Worm (Caenorhabditis elegans) whole organism, L2 larva: Measurements from ENCODE around the gene mltn-5.

ENCODE experiments used
- C34F6.9 ChIP-seq: fragments of 150-350 bp; optimal IDR thresholded peaks from 2 replicates; lab custom pipeline; 2014; ENCODE audit warnings: missing biosample characterization, missing genetic modification characterization
- F13H6.1 ChIP-seq: sonication (generic microtip); optimal IDR thresholded peaks from 2 replicates; lab custom pipeline; 2016; ENCODE audit warnings: missing genetic modification characterization, missing compliant biosample characterization
- R02D3.7 ChIP-seq: fragments of 150-350 bp; optimal IDR thresholded peaks from 2 replicates; lab custom pipeline; 2014; ENCODE audit warnings: missing biosample characterization, missing genetic modification characterization
- Y55F3AM.14 ChIP-seq: fragments of 200-800 bp; sonication (Bioruptor generic); optimal IDR thresholded peaks from 2 replicates; lab custom pipeline; 2018; ENCODE audit warnings: mild to moderate bottlenecking, missing genetic modification characterization, missing compliant biosample characterization
- ZK546.5 ChIP-seq: sonication (generic microtip); optimal IDR thresholded peaks from 2 replicates; lab custom pipeline; 2017; ENCODE audit warnings: missing biosample characterization, missing genetic modification characterization
- aly-2 ChIP-seq: fragments of 150-350 bp; optimal IDR thresholded peaks from 2 replicates; lab custom pipeline; 2014; ENCODE audit warnings: missing biosample characterization, missing genetic modification characterization
- blmp-1 ChIP-seq: sonication (generic microtip); optimal IDR thresholded peaks from 2 replicates; lab custom pipeline; 2017; ENCODE audit warnings: missing genetic modification characterization, mild to moderate bottlenecking, missing compliant biosample characterization, antibody characterized with exemption, moderate library complexity; ENCODE audit not compliant: insufficient read depth
- ceh-16 ChIP-seq: fragments of 150-350 bp; optimal IDR thresholded peaks from 2 replicates; lab custom pipeline; 2014; ENCODE audit warnings: missing biosample characterization, missing genetic modification characterization
- ceh-82 ChIP-seq: fragments of 150-350 bp; optimal IDR thresholded peaks from 2 replicates; lab custom pipeline; 2014; ENCODE audit warnings: missing biosample characterization, missing genetic modification characterization
- dmd-4 ChIP-seq: sonication (generic microtip); optimal IDR thresholded peaks from 2 replicates; lab custom pipeline; 2017; ENCODE audit warnings: missing biosample characterization, missing genetic modification characterization
- elt-3 ChIP-seq: sonication (generic microtip); optimal IDR thresholded peaks from 2 replicates; lab custom pipeline; 2017; ENCODE audit warnings: missing biosample characterization, missing genetic modification characterization
- gmeb-1 ChIP-seq: fragments of 150-350 bp; optimal IDR thresholded peaks from 2 replicates; lab custom pipeline; 2014; ENCODE audit warnings: missing biosample characterization, missing genetic modification characterization
- lin-11 ChIP-seq: fragments of 150-350 bp; sonication (generic microtip); optimal IDR thresholded peaks from 2 replicates; lab custom pipeline; 2014; ENCODE audit warnings: missing biosample characterization, missing genetic modification characterization, inconsistent platforms, mixed read lengths
- lin-13 ChIP-seq: fragments of 150-350 bp; optimal IDR thresholded peaks from 2 replicates; lab custom pipeline; 2014; ENCODE audit warnings: missing biosample characterization, missing genetic modification reagents, missing genetic modification characterization
- lsy-2 ChIP-seq, 2 experiments: fragments of 150-350 bp in 1 of 2; sonication (generic microtip) in 1 of 2; optimal IDR thresholded peaks; 2 replicates each; lab custom pipeline; 2014 to 2017; ENCODE audit warnings: missing biosample characterization in 2 of 2, missing genetic modification characterization in 2 of 2
- mab-5 ChIP-seq: fragments of 150-350 bp; optimal IDR thresholded peaks from 2 replicates; lab custom pipeline; 2014; ENCODE audit warnings: missing biosample characterization, missing genetic modification characterization
- nhr-10 ChIP-seq: sonication (generic microtip); optimal IDR thresholded peaks from 2 replicates; lab custom pipeline; 2017; ENCODE audit warnings: missing biosample characterization, missing genetic modification characterization
- nhr-12 ChIP-seq: fragments of 150-350 bp; optimal IDR thresholded peaks from 2 replicates; lab custom pipeline; 2014; ENCODE audit warnings: missing biosample characterization, missing genetic modification characterization
- nhr-21 ChIP-seq: fragments of 150-350 bp; optimal IDR thresholded peaks from 2 replicates; lab custom pipeline; 2014; ENCODE audit warnings: missing biosample characterization, missing genetic modification characterization
- nhr-23 ChIP-seq: fragments of 150-350 bp; optimal IDR thresholded peaks from 2 replicates; lab custom pipeline; 2014; ENCODE audit warnings: missing biosample characterization, missing genetic modification reagents, missing genetic modification characterization
- nhr-237 ChIP-seq: fragments of 150-350 bp; optimal IDR thresholded peaks from 2 replicates; lab custom pipeline; 2014; ENCODE audit warnings: missing biosample characterization, missing genetic modification characterization
- nhr-77 ChIP-seq: fragments of 150-350 bp; optimal IDR thresholded peaks from 2 replicates; lab custom pipeline; 2014; ENCODE audit warnings: missing biosample characterization, missing genetic modification characterization
- peb-1 ChIP-seq: fragments of 150-350 bp; optimal IDR thresholded peaks from 2 replicates; lab custom pipeline; 2014; ENCODE audit warnings: missing biosample characterization, missing genetic modification characterization
- skn-1 ChIP-seq: sonication (generic microtip); optimal IDR thresholded peaks from 2 replicates; lab custom pipeline; 2017; ENCODE audit warnings: missing biosample characterization, missing genetic modification characterization
- sma-3 ChIP-seq: sonication (generic microtip); optimal IDR thresholded peaks from 2 replicates; lab custom pipeline; 2016; ENCODE audit warnings: missing genetic modification reagents, missing genetic modification characterization, missing compliant biosample characterization
- sma-9 ChIP-seq, 2 experiments: fragments of 150-350 bp in 1 of 2; sonication (generic microtip) in 1 of 2; optimal IDR thresholded peaks; 2 replicates each; lab custom pipeline; 2014 to 2016; ENCODE audit warnings: missing genetic modification characterization in 2 of 2, mild to moderate bottlenecking in 1 of 2, missing biosample characterization in 1 of 2, missing compliant biosample characterization in 1 of 2, missing genetic modification reagents in 1 of 2, moderate library complexity in 1 of 2
- snpc-4 ChIP-seq: fragments of 150-350 bp; optimal IDR thresholded peaks from 2 replicates; lab custom pipeline; 2014; ENCODE audit warnings: missing biosample characterization, missing genetic modification characterization
- unc-39 ChIP-seq: fragments of 150-350 bp; optimal IDR thresholded peaks from 2 replicates; lab custom pipeline; 2014; ENCODE audit warnings: missing biosample characterization, missing genetic modification characterization
- unc-55 ChIP-seq: fragments of 150-350 bp; sonication (generic microtip); optimal IDR thresholded peaks from 3 replicates; lab custom pipeline; 2014; ENCODE audit warnings: missing biosample characterization, missing genetic modification reagents, missing genetic modification characterization
- unc-62 ChIP-seq: fragments of 150-350 bp; optimal IDR thresholded peaks from 2 replicates; lab custom pipeline; 2014; ENCODE audit warnings: missing biosample characterization, missing genetic modification reagents, missing genetic modification characterization
- ztf-1 ChIP-seq: fragments of 200-800 bp; sonication (Bioruptor generic); conservative IDR thresholded peaks from 2 replicates; pipeline ENCODE4 v1.3.6; 2022; ENCODE audit warnings: missing genetic modification characterization, missing compliant biosample characterization

Gene mltn-5

DNA sequence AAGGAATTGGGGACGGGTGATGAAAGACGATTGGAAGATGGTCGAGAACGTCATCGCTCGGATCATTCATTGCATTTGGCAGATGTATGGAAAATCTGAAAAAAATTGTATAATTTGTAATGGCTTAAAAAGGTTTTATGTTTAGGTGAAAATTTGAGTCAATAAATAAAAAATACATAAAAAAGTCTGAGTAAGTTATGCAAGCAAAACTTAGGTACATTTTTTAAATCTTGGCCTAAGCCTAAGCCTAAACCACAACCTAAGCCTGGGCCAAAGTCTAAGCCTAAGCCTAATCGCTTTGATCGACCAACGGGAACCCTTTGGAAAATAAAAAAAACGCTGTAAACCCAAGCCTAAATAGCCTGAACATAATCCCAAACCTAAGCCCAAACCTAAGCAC is 6.9 kb downstream of the mltn-5 start, which contains the start of gene hot-3:
hot-3 (minus strand) TSS at position 101 of the 400 bp plus-strand sequence.
- TF ChIP-seq ceh-82 (tag; lab: Kevin White, UChicago) (no peak), unc-39 (no peak), C34F6.9 (tag; lab: Kevin White, UChicago) (no peak), sma-3 (GFP tag; lab: Kevin White, UChicago) (no peak), elt-3 (no peak)

DNA sequence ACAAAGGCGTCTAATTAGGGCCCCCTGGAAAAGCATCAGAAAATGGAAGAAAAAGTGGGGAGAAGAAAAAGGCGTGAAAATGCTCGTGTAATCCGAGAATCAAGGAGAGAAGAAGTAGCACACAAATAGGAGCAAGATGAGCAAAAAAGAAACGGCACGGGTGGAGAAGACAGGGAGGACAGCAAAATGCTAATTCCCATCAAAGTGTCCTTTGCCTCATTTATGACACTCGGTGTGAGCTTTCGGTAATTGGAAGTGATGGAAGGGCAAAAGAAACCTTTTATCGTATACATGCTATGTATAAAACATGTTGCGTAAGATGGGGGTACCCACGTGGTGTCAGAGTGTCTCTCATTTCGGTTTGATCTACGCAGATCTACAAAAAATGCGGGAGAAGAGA is 8.5 kb downstream of the mltn-5 start:
- TF ChIP-seq nhr-23 (tag; lab: Kevin White, UChicago), result no peak
- no peak for TF ChIP-seq aly-2 (tag; lab: Kevin White, UChicago)
- no peak for TF ChIP-seq nhr-21

DNA sequence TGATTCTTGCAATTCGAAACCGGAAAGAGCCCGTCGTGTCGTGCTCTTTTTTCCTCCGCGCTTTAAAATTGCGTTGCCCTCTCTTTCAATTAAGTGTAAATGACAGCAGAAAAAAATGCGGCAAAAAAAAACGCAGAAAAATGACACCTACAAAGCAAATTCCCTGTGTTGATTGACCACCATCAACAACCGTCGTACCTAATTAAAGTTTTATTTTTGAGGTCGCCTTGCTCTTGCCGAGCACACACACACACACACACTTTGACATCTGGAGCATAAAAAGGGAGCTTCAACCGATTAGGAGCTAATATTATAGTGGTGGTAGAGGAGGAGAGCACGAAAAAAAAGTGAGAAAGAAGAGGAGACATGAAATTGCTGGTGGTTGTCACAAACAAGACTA is 10.9 kb downstream of the mltn-5 start:
- TF ChIP-seq lin-11, result no peak
- no peak for TF ChIP-seq ceh-82 (tag; lab: Kevin White, UChicago)
- no peak for TF ChIP-seq R02D3.7 (tag; lab: Kevin White, UChicago)
- TF ChIP-seq nhr-237 (tag; lab: Kevin White, UChicago), result no peak
- TF ChIP-seq lsy-2 (tag; optimal IDR thresholded peaks at IDR 0.05; lab: Kevin White, UChicago), result no peak
- no peak for TF ChIP-seq gmeb-1
- TF ChIP-seq ceh-16 (tag; lab: Kevin White, UChicago), result no peak
- no peak for TF ChIP-seq nhr-23 (tag; lab: Kevin White, UChicago)
- no peak for TF ChIP-seq aly-2 (tag; lab: Kevin White, UChicago)

DNA sequence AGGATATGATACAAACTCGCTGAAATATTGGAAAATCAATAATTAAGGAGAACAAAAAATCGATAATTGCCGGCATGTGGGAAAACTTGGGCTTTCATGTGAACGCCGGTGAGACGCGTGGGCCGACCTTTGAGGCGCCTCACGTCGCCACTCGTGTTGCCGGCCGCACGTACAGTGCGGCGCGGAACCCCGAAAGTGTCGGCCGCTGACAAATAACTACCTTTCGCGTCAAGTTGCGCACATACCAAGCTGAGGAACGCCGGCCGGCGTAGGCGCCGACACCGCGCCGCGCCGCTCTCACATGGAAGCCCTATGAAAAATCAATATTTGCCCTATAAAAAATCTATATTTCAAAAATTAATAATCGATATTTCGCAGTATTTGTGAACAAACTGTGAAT is 13.3 kb downstream of the mltn-5 start:
- TF ChIP-seq Y55F3AM.14 (GFP tag; lab: Kevin White, UChicago), result no peak
- TF ChIP-seq ceh-82 (tag; lab: Kevin White, UChicago), result no peak
- TF ChIP-seq lsy-2 (tag; optimal IDR thresholded peaks at IDR 0.05; lab: Kevin White, UChicago), result no peak
- TF ChIP-seq sma-3 (GFP tag; lab: Kevin White, UChicago), result no peak
- TF ChIP-seq elt-3, result no peak
- no peak for TF ChIP-seq dmd-4 (tag; lab: Kevin White, UChicago)
- TF ChIP-seq nhr-23 (tag; lab: Kevin White, UChicago), result no peak
- TF ChIP-seq skn-1 (tag; lab: Kevin White, UChicago), result no peak
- no peak for TF ChIP-seq nhr-77 (tag; lab: Kevin White, UChicago)
- no peak for TF ChIP-seq R02D3.7 (tag; lab: Kevin White, UChicago)
- no peak for TF ChIP-seq nhr-10 (tag; lab: Kevin White, UChicago)
- no peak for TF ChIP-seq unc-55 (GFP tag; lab: Kevin White, UChicago)
- no peak for TF ChIP-seq snpc-4 (tag; lab: Kevin White, UChicago)
- no peak for TF ChIP-seq unc-62 (GFP tag; lab: Kevin White, UChicago)
- TF ChIP-seq F13H6.1 (tag; lab: Kevin White, UChicago), result no peak
- no peak for TF ChIP-seq peb-1 (tag; lab: Kevin White, UChicago)
- no peak for TF ChIP-seq nhr-21
- no peak for TF ChIP-seq sma-9 (GFP tag; optimal IDR thresholded peaks at IDR 0.05; lab: Kevin White, UChicago)
- no peak for TF ChIP-seq sma-9 (tag; optimal IDR thresholded peaks at IDR 0.05; lab: Kevin White, UChicago)
- no peak for TF ChIP-seq ztf-1
- TF ChIP-seq aly-2 (tag; lab: Kevin White, UChicago), result no peak

DNA sequence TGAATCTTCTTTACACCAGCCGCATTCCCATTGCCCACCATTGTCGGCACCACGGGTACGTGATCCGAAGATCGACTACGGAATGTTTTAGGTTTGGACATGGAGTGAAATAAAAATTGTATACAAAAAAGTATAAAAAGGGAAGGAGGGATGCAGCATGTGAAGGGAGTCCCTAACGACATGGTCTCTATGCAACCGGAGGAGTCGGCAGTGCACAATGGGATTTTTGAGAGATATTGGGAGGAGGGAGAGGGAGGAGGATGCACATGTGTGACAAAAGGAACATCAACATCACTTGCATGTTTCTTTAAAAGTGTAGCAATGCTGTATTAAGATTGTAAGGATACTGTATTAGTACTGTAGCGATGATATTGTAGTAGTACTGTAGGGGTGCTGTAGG is 14.5 kb downstream of the mltn-5 start, which contains the start of gene W07G1.1:
W07G1.1 (minus strand) TSS at position 101 of the 400 bp plus-strand sequence.
- TF ChIP-seq mab-5 (tag; lab: Kevin White, UChicago) (no peak), nhr-12 (tag; lab: Kevin White, UChicago) (no peak), nhr-23 (tag; lab: Kevin White, UChicago) (no peak), gmeb-1 (no peak), lin-13 (GFP tag; lab: Kevin White, UChicago) (no peak), nhr-77 (tag; lab: Kevin White, UChicago) (no peak), lin-11 (no peak), dmd-4 (tag; lab: Kevin White, UChicago) (no peak), blmp-1 (tag; lab: Kevin White, UChicago) (no peak), elt-3 (no peak), ZK546.5 (no peak), sma-9 (GFP tag; optimal IDR thresholded peaks at IDR 0.05; lab: Kevin White, UChicago) (no peak), sma-9 (tag; optimal IDR thresholded peaks at IDR 0.05; lab: Kevin White, UChicago) (no peak), aly-2 (tag; lab: Kevin White, UChicago) (no peak)
- TF ChIP-seq, all 48 proteins: peak for 0
